Fruit fly (Drosophila melanogaster): ENCODE data around the gene Npc2d.

DNA sequence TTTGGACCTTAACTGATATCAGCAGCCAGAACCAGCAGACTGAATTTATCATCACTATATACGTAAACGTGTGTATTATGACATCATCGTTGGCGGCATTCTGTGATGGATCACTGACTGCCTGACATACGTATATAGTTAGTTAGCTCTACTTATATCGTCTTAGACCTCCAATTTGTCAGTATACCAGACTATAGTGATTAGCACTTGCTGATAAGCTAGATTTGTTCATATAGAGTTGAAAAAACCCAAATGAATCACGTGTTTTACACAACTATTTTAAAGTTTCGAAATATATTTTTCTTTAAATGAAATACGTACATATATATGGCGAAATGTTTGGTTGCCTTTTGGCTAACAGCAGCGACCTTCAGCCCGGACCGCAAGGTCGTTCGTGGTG lies 39.9 kb upstream of the Npc2d start:
- TF ChIP-seq CG8478 (optimal IDR thresholded peaks at IDR 0.05) (no peak), CTCF (optimal IDR thresholded peaks at IDR 0.05) (no peak)
